Worm (Caenorhabditis elegans): Measurements from ENCODE around the gene C14C11.2.

- no peak for TF ChIP-seq pqm-1 (tag; optimal IDR thresholded peaks at IDR 0.05)
- no peak for TF ChIP-seq nhr-28 (tag; optimal IDR thresholded peaks at IDR 0.05)
- peak; percentile 72 for TF ChIP-seq ama-1 (optimal IDR thresholded peaks at IDR 0.05)
- no peak for TF ChIP-seq skn-1 (tag; optimal IDR thresholded peaks at IDR 0.05)
- TF ChIP-seq nhr-237 (tag; optimal IDR thresholded peaks at IDR 0.05) = no peak
- no peak for TF ChIP-seq ceh-82 (tag; optimal IDR thresholded peaks at IDR 0.05)
- TF ChIP-seq elt-2 (tag; optimal IDR thresholded peaks at IDR 0.05) = no peak
Observed at ce11 chrV:5701106-5701505, 40.1 kb downstream of the C14C11.2 start.
